Fruit fly (Drosophila melanogaster): ENCODE measurements around the gene CG31269.

The CG31269 gene

DNA sequence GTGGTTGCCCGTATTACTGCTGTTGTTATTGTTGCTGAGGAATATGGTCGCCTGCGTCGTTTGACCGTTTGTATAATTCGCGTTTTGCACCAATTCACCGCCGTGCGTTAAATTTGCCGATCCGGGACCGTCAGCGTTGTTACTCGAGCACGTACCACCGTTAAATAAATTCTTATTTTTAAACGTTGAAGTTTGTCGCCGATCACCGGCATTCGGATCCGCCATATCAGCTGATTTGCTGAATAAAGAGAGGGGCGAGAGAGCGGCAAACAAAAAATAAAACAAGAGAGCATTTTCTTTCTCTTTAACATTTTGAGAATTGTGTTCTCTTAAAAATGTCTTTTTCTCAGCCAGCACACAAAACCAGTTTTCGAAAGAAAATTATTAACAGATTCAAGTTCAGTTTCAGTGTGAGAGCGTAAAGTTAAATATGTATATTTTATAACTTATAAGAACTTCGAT is 8.0 kb upstream of the CG31269 start (continued):
- TF ChIP-seq CG6791 (GFP tag; IDR thresholded peaks at IDR 0.05; ENCODE audit: partially characterized antibody) (0 out of 3 replicates have a peak, but pooled peaks have one; percentile 36), CTCF (GFP tag; optimal IDR thresholded peaks at IDR 0.05) (peak; percentile 55), wek (GFP tag; optimal IDR thresholded peaks at IDR 0.05) (no peak), MBD-R2 (GFP tag; IDR thresholded peaks at IDR 0.05) (peak; percentile 29; the same call in 1 of the 2 replicates), wor (GFP tag; IDR thresholded peaks at IDR 0.05) (no peak), stwl (tag; optimal IDR thresholded peaks at IDR 0.05) (peak; percentile 18), CG17361 (GFP tag; IDR thresholded peaks at IDR 0.05) (no peak), CG3163 (GFP tag; optimal IDR thresholded peaks at IDR 0.05) (peak; percentile 96), phol (tag; optimal IDR thresholded peaks at IDR 0.05) (no peak), Doc3 (GFP tag; IDR thresholded peaks at IDR 0.05; ENCODE audit: partially characterized antibody) (no peak; the same call in 2 of the 3 replicates), B-H2 (GFP tag; optimal IDR thresholded peaks at IDR 0.05) (no peak), wdn (GFP tag; IDR thresholded peaks at IDR 0.05) (0 out of 2 replicates have a peak, but pooled peaks have one; percentile 32), tin (GFP tag; optimal IDR thresholded peaks at IDR 0.05) (no peak), CG17612 (GFP tag; IDR thresholded peaks at IDR 0.05) (no peak), CG8478 (optimal IDR thresholded peaks at IDR 0.05) (no peak), ash1 (GFP tag; optimal IDR thresholded peaks at IDR 0.05) (peak; percentile 7), Gsc (GFP tag; IDR thresholded peaks at IDR 0.05) (no peak), CG33213 (GFP tag; optimal IDR thresholded peaks at IDR 0.05) (no peak), CG34422 (GFP tag; IDR thresholded peaks at IDR 0.05) (peak; percentile 56; the same call in 1 of the 3 replicates), Scr (GFP tag; IDR thresholded peaks at IDR 0.05; ENCODE audit: partially characterized antibody) (peak; percentile 21; the same call in 1 of the 2 replicates), Stat92E (GFP tag; optimal IDR thresholded peaks at IDR 0.05) (no peak), exex (tag; optimal IDR thresholded peaks at IDR 0.05) (no peak), CG2712 (tag; optimal IDR thresholded peaks at IDR 0.05) (no peak), Bgb (GFP tag; IDR thresholded peaks at IDR 0.05; ENCODE audit: partially characterized antibody) (peak; percentile 48; the same call in 1 of the 2 replicates), jumu (GFP tag; optimal IDR thresholded peaks at IDR 0.05) (no peak), sisA (GFP tag; IDR thresholded peaks at IDR 0.05) (no peak), tup (GFP tag; optimal IDR thresholded peaks at IDR 0.05) (no peak), CG9876 (GFP tag; optimal IDR thresholded peaks at IDR 0.05) (no peak), ab (GFP tag; optimal IDR thresholded peaks at IDR 0.05) (no peak), nerfin-1 (tag; optimal IDR thresholded peaks at IDR 0.05) (no peak), CG11504 (tag; optimal IDR thresholded peaks at IDR 0.05) (no peak), Trl (optimal IDR thresholded peaks at IDR 0.05) (peak; percentile 90 to 91), Trl (GFP tag; optimal IDR thresholded peaks at IDR 0.05) (no peak), CG11723 (GFP tag; optimal IDR thresholded peaks at IDR 0.05) (no peak), CG34224 (GFP tag; IDR thresholded peaks at IDR 0.05; ENCODE audit: partially characterized antibody) (peak; percentile 49), Dp (GFP tag; optimal IDR thresholded peaks at IDR 0.05) (no peak), crol (GFP tag; IDR thresholded peaks at IDR 0.05) (no peak), CG13287 (GFP tag; IDR thresholded peaks at IDR 0.05; ENCODE audit: partially characterized antibody) (peak; percentile 60), croc (GFP tag; conservative IDR thresholded peaks at IDR 0.05) (no peak), CG30403 (GFP tag; optimal IDR thresholded peaks at IDR 0.05) (no peak), br (optimal IDR thresholded peaks at IDR 0.05) (no peak), CG1024 (GFP tag; IDR thresholded peaks at IDR 0.05) (no peak), CG14014 (GFP tag; IDR thresholded peaks at IDR 0.05) (no peak), Aef1 (GFP tag; IDR thresholded peaks at IDR 0.05) (no peak), yki (optimal IDR thresholded peaks at IDR 0.05) (peak; percentile 57), fd3F (GFP tag; optimal IDR thresholded peaks at IDR 0.05) (no peak), CG2199 (GFP tag; IDR thresholded peaks at IDR 0.05) (0 out of 3 replicates have a peak, but pooled peaks have one; percentile 4), gt (GFP tag; IDR thresholded peaks at IDR 0.05) (no peak), Dll (GFP tag; IDR thresholded peaks at IDR 0.05; ENCODE audit: partially characterized antibody) (no peak), z (GFP tag; IDR thresholded peaks at IDR 0.05) (no peak), ttk (GFP tag; IDR thresholded peaks at IDR 0.05) (no peak), CG2129 (GFP tag; IDR thresholded peaks at IDR 0.05; ENCODE audit: partially characterized antibody) (no peak)

All from whole organism, embryonic.